Worm (Caenorhabditis elegans): ENCODE measurements around the gene Y39D8A.1.

The Y39D8A.1 gene

ce11 chrV:380186-380585 is 38.3 kb upstream of the Y39D8A.1 start, which contains the start of gene mltn-8:
Gene mltn-8 (minus strand): TSS chrV:380286.
- TF ChIP-seq sptf-1 (tag; optimal IDR thresholded peaks at IDR 0.05) (no peak), elt-1 (tag; optimal IDR thresholded peaks at IDR 0.05; ENCODE audit: borderline replicate concordance, insufficient read depth) (no peak), mab-5 (tag; optimal IDR thresholded peaks at IDR 0.05) (no peak), M03D4.4 (tag; optimal IDR thresholded peaks at IDR 0.05) (no peak), mls-2 (tag; optimal IDR thresholded peaks at IDR 0.05) (no peak), tbx-8 (GFP tag; optimal IDR thresholded peaks at IDR 0.05) (no peak), ces-1 (GFP tag; optimal IDR thresholded peaks at IDR 0.05) (no peak)

- TF ChIP-seq elt-1 (tag; optimal IDR thresholded peaks at IDR 0.05; ENCODE audit: borderline replicate concordance, insufficient read depth) (no peak), ztf-11 (tag; optimal IDR thresholded peaks at IDR 0.05) (no peak), lin-13 (tag; optimal IDR thresholded peaks at IDR 0.05) (no peak), sptf-1 (tag; optimal IDR thresholded peaks at IDR 0.05) (no peak), tbx-8 (GFP tag; optimal IDR thresholded peaks at IDR 0.05) (no peak), mep-1 (tag; optimal IDR thresholded peaks at IDR 0.05) (no peak), ceh-43 (GFP tag; optimal IDR thresholded peaks at IDR 0.05) (no peak), drap-1 (GFP tag; optimal IDR thresholded peaks at IDR 0.05) (no peak), elt-3 (tag; optimal IDR thresholded peaks at IDR 0.05) (no peak), nhr-28 (tag; optimal IDR thresholded peaks at IDR 0.05) (no peak), blmp-1 (tag; optimal IDR thresholded peaks at IDR 0.05) (no peak), unc-62 (GFP tag; optimal IDR thresholded peaks at IDR 0.05) (no peak), bed-3 (GFP tag; optimal IDR thresholded peaks at IDR 0.05) (no peak), lsy-2 (tag; optimal IDR thresholded peaks at IDR 0.05) (no peak), ham-2 (GFP tag; optimal IDR thresholded peaks at IDR 0.05) (no peak), pha-4 (tag; optimal IDR thresholded peaks at IDR 0.05) (no peak), unc-39 (tag; optimal IDR thresholded peaks at IDR 0.05) (no peak), nhr-12 (tag; optimal IDR thresholded peaks at IDR 0.05) (no peak), ceh-39 (tag; optimal IDR thresholded peaks at IDR 0.05) (no peak), zip-8 (tag; optimal IDR thresholded peaks at IDR 0.05) (no peak)
Measured at ce11 chrV:381227-381950, 37.1 kb upstream of the Y39D8A.1 start, which contains the start of gene ZK6.8. Gene ZK6.8 (plus strand): TSS chrV:381908.

- no peak for TF ChIP-seq hlh-1 (tag; optimal IDR thresholded peaks at IDR 0.05)
Measured at ce11 chrV:384511-384910, 34.0 kb upstream of the Y39D8A.1 start.

ce11 chrV:385488-385887 is 33.0 kb upstream of the Y39D8A.1 start, which contains the start of gene lipl-5:
Gene lipl-5 (plus strand): TSS chrV:385746.
- TF ChIP-seq mab-5 (tag; optimal IDR thresholded peaks at IDR 0.05) (no peak), elt-3 (tag; optimal IDR thresholded peaks at IDR 0.05) (no peak), blmp-1 (tag; optimal IDR thresholded peaks at IDR 0.05) (no peak), nhr-28 (tag; optimal IDR thresholded peaks at IDR 0.05) (no peak), tbx-8 (GFP tag; optimal IDR thresholded peaks at IDR 0.05) (no peak), ces-1 (GFP tag; optimal IDR thresholded peaks at IDR 0.05) (no peak), nhr-76 (tag; optimal IDR thresholded peaks at IDR 0.05) (no peak), hlh-1 (tag; optimal IDR thresholded peaks at IDR 0.05) (no peak), ceh-83 (GFP tag; optimal IDR thresholded peaks at IDR 0.05) (no peak), mep-1 (tag; optimal IDR thresholded peaks at IDR 0.05) (no peak), unc-62 (GFP tag; optimal IDR thresholded peaks at IDR 0.05) (no peak), ceh-43 (GFP tag; optimal IDR thresholded peaks at IDR 0.05) (no peak), zip-8 (tag; optimal IDR thresholded peaks at IDR 0.05) (no peak), nhr-2 (tag; optimal IDR thresholded peaks at IDR 0.05) (no peak), mls-2 (tag; optimal IDR thresholded peaks at IDR 0.05) (no peak), ceh-39 (tag; optimal IDR thresholded peaks at IDR 0.05) (no peak)

- TF ChIP-seq lsy-2 (tag; optimal IDR thresholded peaks at IDR 0.05) (no peak), cnd-1 (tag; optimal IDR thresholded peaks at IDR 0.05) (no peak), ham-2 (GFP tag; optimal IDR thresholded peaks at IDR 0.05) (no peak), ceh-43 (GFP tag; optimal IDR thresholded peaks at IDR 0.05) (no peak), nhr-237 (tag; optimal IDR thresholded peaks at IDR 0.05) (no peak), sem-2 (GFP tag; optimal IDR thresholded peaks at IDR 0.05) (no peak), snpc-4 (tag; optimal IDR thresholded peaks at IDR 0.05) (no peak)
Measured at ce11 chrV:388397-388796, 30.1 kb upstream of the Y39D8A.1 start, which contains the start of gene ZK6.6. Gene ZK6.6 (plus strand): TSS chrV:388697.
